Worm (Caenorhabditis elegans): ENCODE measurements around the gene Y39B6A.7.

DNA sequence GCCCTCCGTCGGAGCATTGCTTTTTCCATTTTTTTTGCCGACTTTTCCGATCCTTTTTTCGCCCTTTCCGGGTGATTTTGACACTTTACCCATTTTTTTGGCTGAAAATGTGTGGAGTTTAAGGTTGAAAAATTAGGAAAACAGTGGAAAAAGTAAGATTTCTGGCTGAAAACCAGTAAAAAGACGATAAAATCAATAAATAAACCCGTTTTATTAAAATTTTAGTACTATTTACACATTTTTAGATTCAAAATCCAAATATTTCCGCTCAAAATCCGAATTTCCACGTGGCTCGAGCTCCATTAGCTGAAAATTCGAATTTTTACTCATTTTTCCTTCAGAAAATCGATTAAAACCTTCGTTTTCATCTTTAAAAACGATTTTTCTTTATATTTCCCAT, 30.6 kb downstream of the Y39B6A.7 start, which contains the start of gene pro-3:
- TF ChIP-seq nfya-1 (tag; optimal IDR thresholded peaks at IDR 0.05) (no peak), unc-86 (tag; optimal IDR thresholded peaks at IDR 0.05) (no peak), F13H6.1 (tag; optimal IDR thresholded peaks at IDR 0.05) (no peak), pha-4 (tag; optimal IDR thresholded peaks at IDR 0.05) (no peak), ceh-19 (GFP tag; optimal IDR thresholded peaks at IDR 0.05) (no peak), gmeb-2 (tag; optimal IDR thresholded peaks at IDR 0.05) (no peak), fkh-10 (GFP tag; optimal IDR thresholded peaks at IDR 0.05) (no peak), ceh-6 (GFP tag; optimal IDR thresholded peaks at IDR 0.05) (no peak), rnt-1 (tag; optimal IDR thresholded peaks at IDR 0.05) (no peak)
